Worm (Caenorhabditis elegans): Measurements from ENCODE around the gene T11F8.5.

- no peak for TF ChIP-seq ZK546.5 (tag; optimal IDR thresholded peaks at IDR 0.05)
- no peak for TF ChIP-seq fkh-10 (GFP tag; optimal IDR thresholded peaks at IDR 0.05)
These were observed 592 bp upstream of the T11F8.5 start, which contains the start of gene T11F8.12 for ce11 chrIV:5482231-5482630.

Measured in whole organism, L3 larva.